Worm (Caenorhabditis elegans) whole organism, early embryonic: Measurements from ENCODE around the gene Y73B3A.1.
"Not testable (repeated sequence)": the region's sequence is repeated elsewhere in the genome, so short reads cannot be mapped to it uniquely, and the experiment has no call there.

Experiments
- B0310.2 ChIP-seq: sonication (generic microtip); optimal IDR thresholded peaks from 2 replicates; lab custom pipeline; 2016; ENCODE audit warnings: mild to moderate bottlenecking, missing genetic modification characterization, missing compliant biosample characterization
- F13C5.2 ChIP-seq: sonication (generic microtip); optimal IDR thresholded peaks from 2 replicates; lab custom pipeline; 2017; ENCODE audit warnings: mild to moderate bottlenecking, missing genetic modification characterization, inconsistent platforms, missing compliant biosample characterization
- aly-1 ChIP-seq: sonication (generic microtip); optimal IDR thresholded peaks from 2 replicates; lab custom pipeline; 2016; ENCODE audit warnings: missing genetic modification characterization, missing compliant biosample characterization
- ama-1 ChIP-seq: fragments of 150-350 bp; optimal IDR thresholded peaks from 2 replicates; lab custom pipeline; 2014
- ceh-13 ChIP-seq: fragments of 200-800 bp; sonication (Bioruptor generic); optimal IDR thresholded peaks from 2 replicates; lab custom pipeline; 2018; ENCODE audit warnings: mild to moderate bottlenecking, missing genetic modification characterization, missing compliant biosample characterization
- ceh-36 ChIP-seq: sonication (generic microtip); optimal IDR thresholded peaks from 2 replicates; lab custom pipeline; 2016; ENCODE audit warnings: missing genetic modification characterization, inconsistent platforms, missing compliant biosample characterization
- ets-7 ChIP-seq: sonication (generic microtip); optimal IDR thresholded peaks from 2 replicates; lab custom pipeline; 2016; ENCODE audit warnings: missing genotype, missing genetic modification characterization, missing compliant biosample characterization
- flt-1 ChIP-seq: fragments of 200-800 bp; sonication (Bioruptor generic); IDR thresholded peaks from 2 replicates; pipeline ENCODE4 v1.3.6; 2022; ENCODE audit warnings: missing genetic modification characterization, missing compliant biosample characterization
- hmbx-1 ChIP-seq: sonication (generic microtip); optimal IDR thresholded peaks from 2 replicates; lab custom pipeline; 2016; ENCODE audit warnings: mild to moderate bottlenecking, missing genetic modification characterization, missing compliant biosample characterization
- hmg-4 ChIP-seq: fragments of 200-800 bp; sonication (Bioruptor generic); optimal IDR thresholded peaks from 2 replicates; lab custom pipeline; 2018; ENCODE audit warnings: mild to moderate bottlenecking, missing genetic modification characterization, missing compliant biosample characterization
- hnd-1 ChIP-seq: sonication (generic microtip); optimal IDR thresholded peaks from 2 replicates; lab custom pipeline; 2016; ENCODE audit warnings: missing genetic modification characterization, missing compliant biosample characterization
- pes-1 ChIP-seq: fragments of 200-800 bp; sonication (Bioruptor generic); IDR thresholded peaks from 2 replicates; pipeline ENCODE4 v1.3.6; 2022; ENCODE audit warnings: missing genetic modification reagents, missing genetic modification characterization, missing compliant biosample characterization
- scrt-1 ChIP-seq: fragments of 200-800 bp; sonication (Bioruptor generic); IDR thresholded peaks from 2 replicates; pipeline ENCODE4 v1.3.6; 2022; ENCODE audit warnings: missing genetic modification characterization, missing compliant biosample characterization
- sea-1 ChIP-seq: fragments of 200-800 bp; sonication (Bioruptor generic); conservative IDR thresholded peaks from 2 replicates; pipeline ENCODE4 v1.3.6; 2022; ENCODE audit warnings: missing genetic modification characterization, missing compliant biosample characterization
- tbx-11 ChIP-seq: fragments of 200-800 bp; sonication (Bioruptor generic); IDR thresholded peaks from 2 replicates; pipeline ENCODE4 v1.3.6; 2022; ENCODE audit warnings: missing genetic modification characterization, missing compliant biosample characterization
- tbx-37 ChIP-seq: fragments of 200-800 bp; sonication (Bioruptor generic); conservative IDR thresholded peaks from 2 replicates; pipeline ENCODE4 v1.3.6; 2022; ENCODE audit warnings: missing genetic modification reagents, missing genetic modification characterization, missing compliant biosample characterization
- tra-4 ChIP-seq: sonication (generic microtip); optimal IDR thresholded peaks from 2 replicates; lab custom pipeline; 2017; ENCODE audit warnings: missing genetic modification characterization, missing compliant biosample characterization

Gene Y73B3A.1

ce11 chrX:46833-47232 lies at the start of gene Y73B3A.1:
TSS of gene Y73B3A.1 (minus strand) at chrX:46933.
- TF ChIP-seq B0310.2 (tag; lab: Kevin White, UChicago); ceh-36 (tag; lab: Kevin White, UChicago); hmg-4 (GFP tag; lab: Kevin White, UChicago): not testable (repeated sequence)

- TF ChIP-seq hmbx-1: no peak
- no peak for TF ChIP-seq tbx-37 (GFP tag; lab: Robert Waterston, UW)
- TF ChIP-seq tra-4: no peak
- no peak for TF ChIP-seq B0310.2 (tag; lab: Kevin White, UChicago)
- TF ChIP-seq F13C5.2 (tag; lab: Kevin White, UChicago): no peak
- no peak for TF ChIP-seq ceh-36 (tag; lab: Kevin White, UChicago)
- no peak for TF ChIP-seq pes-1 (GFP tag; lab: Robert Waterston, UW)
- no peak for TF ChIP-seq ets-7
- TF ChIP-seq sea-1: no peak
- no peak for TF ChIP-seq hmg-4 (GFP tag; lab: Kevin White, UChicago)
- no peak for TF ChIP-seq tbx-11 (GFP tag; lab: Robert Waterston, UW)
- TF ChIP-seq hnd-1: no peak
- no peak for TF ChIP-seq aly-1
- no peak for TF ChIP-seq scrt-1 (GFP tag; lab: Robert Waterston, UW)
- no peak for TF ChIP-seq ceh-13
- TF ChIP-seq ama-1 (lab: Kevin White, UChicago): no peak
- no peak for TF ChIP-seq flt-1 (GFP tag; lab: Robert Waterston, UW)
These were observed 42.2 kb upstream of the Y73B3A.1 start for ce11 chrX:88905-89304.

ce11 chrX:84602-85001 lies 37.9 kb upstream of the Y73B3A.1 start:
- TF ChIP-seq tbx-11 (GFP tag; lab: Robert Waterston, UW): no peak
- TF ChIP-seq hnd-1: no peak
- no peak for TF ChIP-seq F13C5.2 (tag; lab: Kevin White, UChicago)
- no peak for TF ChIP-seq hmg-4 (GFP tag; lab: Kevin White, UChicago)
- TF ChIP-seq flt-1 (GFP tag; lab: Robert Waterston, UW): no peak
- TF ChIP-seq tra-4: no peak
- TF ChIP-seq ceh-36 (tag; lab: Kevin White, UChicago): no peak
- no peak for TF ChIP-seq pes-1 (GFP tag; lab: Robert Waterston, UW)
- TF ChIP-seq ama-1 (lab: Kevin White, UChicago): no peak
- no peak for TF ChIP-seq scrt-1 (GFP tag; lab: Robert Waterston, UW)
- TF ChIP-seq hmbx-1: no peak
- TF ChIP-seq B0310.2 (tag; lab: Kevin White, UChicago): no peak
- TF ChIP-seq tbx-37 (GFP tag; lab: Robert Waterston, UW): no peak
- no peak for TF ChIP-seq sea-1
- TF ChIP-seq aly-1: no peak
- TF ChIP-seq ceh-13: no peak
- no peak for TF ChIP-seq ets-7

- not testable (repeated sequence) for TF ChIP-seq tra-4; tbx-11 (GFP tag; lab: Robert Waterston, UW); ceh-36 (tag; lab: Kevin White, UChicago)
These were observed 751 bp upstream of the Y73B3A.1 start, which contains the start of gene Y73B3A.20 for ce11 chrX:47484-47883. TSS of gene Y73B3A.20 (plus strand) at chrX:47690.

- TF ChIP-seq ets-7 (no peak), ceh-13 (no peak), hmg-4 (GFP tag; lab: Kevin White, UChicago) (no peak), pes-1 (GFP tag; lab: Robert Waterston, UW) (no peak), tbx-37 (GFP tag; lab: Robert Waterston, UW) (no peak), F13C5.2 (tag; lab: Kevin White, UChicago) (no peak), scrt-1 (GFP tag; lab: Robert Waterston, UW) (no peak), tbx-11 (GFP tag; lab: Robert Waterston, UW) (no peak), hmbx-1 (no peak)
These were observed 36.5 kb downstream of the Y73B3A.1 start for ce11 chrX:10192-10591.
